Worm (Caenorhabditis elegans) whole organism, young adult: Measurements from ENCODE around the gene ins-13.

Experiments used
- B0336.3 ChIP-seq: fragments of 200-800 bp; sonication (Bioruptor generic); IDR thresholded peaks from 2 replicates; pipeline ENCODE4 v1.3.6; 2022; ENCODE audit warnings: missing genetic modification characterization, missing compliant biosample characterization
- C06A6.2 ChIP-seq: fragments of 200-800 bp; sonication (Bioruptor generic); conservative IDR thresholded peaks from 2 replicates; pipeline ENCODE4 v1.3.6; 2022; ENCODE audit warnings: missing genetic modification characterization, missing compliant biosample characterization
- F23B12.7 ChIP-seq: sonication (generic microtip); optimal IDR thresholded peaks from 2 replicates; lab custom pipeline; 2017; ENCODE audit warnings: missing genetic modification characterization, mild to moderate bottlenecking, missing compliant biosample characterization, antibody characterized with exemption, moderate library complexity; ENCODE audit not compliant: insufficient read depth
- F33H1.4 ChIP-seq: fragments of 200-800 bp; sonication (Bioruptor generic); IDR thresholded peaks from 2 replicates; pipeline ENCODE4 v1.3.6; 2022; ENCODE audit warnings: missing genetic modification reagents, missing genetic modification characterization, missing compliant biosample characterization
- F49E8.2 ChIP-seq: sonication (generic microtip); optimal IDR thresholded peaks from 3 replicates; lab custom pipeline; 2017; ENCODE audit warnings: missing genetic modification characterization, mild to moderate bottlenecking, missing compliant biosample characterization, antibody characterized with exemption, moderate library complexity; ENCODE audit not compliant: insufficient read depth
- F55B11.4 ChIP-seq: sonication (generic microtip); optimal IDR thresholded peaks from 2 replicates; lab custom pipeline; 2016; ENCODE audit warnings: missing compliant biosample characterization, missing genetic modification characterization, borderline replicate concordance; ENCODE audit not compliant: insufficient read depth
- F57A8.1 ChIP-seq: fragments of 200-800 bp; sonication (Bioruptor generic); optimal IDR thresholded peaks from 2 replicates; lab custom pipeline; 2018; ENCODE audit warnings: mild to moderate bottlenecking, missing genetic modification characterization, moderate library complexity, missing compliant biosample characterization
- K12H6.12 ChIP-seq: fragments of 200-800 bp; sonication (Bioruptor generic); optimal IDR thresholded peaks from 2 replicates; lab custom pipeline; 2018; ENCODE audit warnings: mild to moderate bottlenecking, missing genetic modification characterization, missing compliant biosample characterization
- Y67H2A.10 ChIP-seq: fragments of 200-800 bp; sonication (Bioruptor generic); conservative IDR thresholded peaks from 2 replicates; pipeline ENCODE4 v1.3.6; 2022; ENCODE audit warnings: missing genetic modification reagents, missing genetic modification characterization, missing compliant biosample characterization
- Y79H2A.3 ChIP-seq: fragments of 200-800 bp; sonication (Bioruptor generic); conservative IDR thresholded peaks from 2 replicates; pipeline ENCODE4 v1.3.6; 2022; ENCODE audit warnings: missing genetic modification reagents, missing genetic modification characterization, missing compliant biosample characterization
- ZK185.1 ChIP-seq: sonication (generic microtip); optimal IDR thresholded peaks from 2 replicates; lab custom pipeline; 2016; ENCODE audit warnings: mild to moderate bottlenecking, missing genetic modification characterization, missing compliant biosample characterization; ENCODE audit not compliant: poor library complexity, severe bottlenecking
- ama-1 ChIP-seq, 3 experiments: fragments of 150-350 bp in 1 of 3; sonication (generic microtip) in 2 of 3; optimal IDR thresholded peaks; 2 replicates each; lab custom pipeline; 2014 to 2018; ENCODE audit warnings: missing biosample characterization in 2 of 3, missing genetic modification characterization in 2 of 3, missing genetic modification reagents in 2 of 3
- aptf-2 ChIP-seq: fragments of 200-800 bp; sonication (Bioruptor generic); conservative IDR thresholded peaks from 2 replicates; pipeline ENCODE4 v1.3.6; 2022; ENCODE audit warnings: missing genetic modification reagents, missing genetic modification characterization, missing compliant biosample characterization
- attf-3 ChIP-seq: fragments of 200-800 bp; sonication (Bioruptor generic); conservative IDR thresholded peaks from 2 replicates; pipeline ENCODE4 v1.3.6; 2022; ENCODE audit warnings: missing genetic modification reagents, missing genetic modification characterization, missing compliant biosample characterization
- attf-5 ChIP-seq: fragments of 200-800 bp; sonication (Bioruptor generic); optimal IDR thresholded peaks from 2 replicates; lab custom pipeline; 2018; ENCODE audit warnings: mild to moderate bottlenecking, missing genetic modification characterization, missing compliant biosample characterization
- attf-6 ChIP-seq: fragments of 200-800 bp; sonication (Bioruptor generic); IDR thresholded peaks from 2 replicates; pipeline ENCODE4 v1.3.6; 2022; ENCODE audit warnings: missing genetic modification reagents, missing genetic modification characterization, missing compliant biosample characterization
- bed-1 ChIP-seq: fragments of 200-800 bp; sonication (Bioruptor generic); IDR thresholded peaks from 2 replicates; pipeline ENCODE4 v1.3.6; 2022; ENCODE audit warnings: missing genetic modification reagents, missing genetic modification characterization, missing compliant biosample characterization
- bed-2 ChIP-seq: fragments of 200-800 bp; sonication (Bioruptor generic); IDR thresholded peaks from 2 replicates; pipeline ENCODE4 v1.3.6; 2022; ENCODE audit warnings: missing genetic modification reagents, missing genetic modification characterization, missing compliant biosample characterization
- cebp-1 ChIP-seq, 2 experiments: fragments of 200-800 bp in 1 of 2; sonication (Bioruptor generic) in 1 of 2; sonication (generic microtip) in 1 of 2; IDR thresholded peaks in 1 of 2; optimal IDR thresholded peaks in 1 of 2; 2 replicates each; pipeline versions ENCODE4 v1.3.6 to Lab custom; 2017 to 2022; ENCODE audit warnings: missing compliant biosample characterization in 2 of 2, missing genetic modification characterization in 2 of 2, mild to moderate bottlenecking in 1 of 2, missing genetic modification reagents in 1 of 2, moderate library complexity in 1 of 2
- ceh-100 ChIP-seq: fragments of 200-800 bp; sonication (Bioruptor generic); IDR thresholded peaks from 2 replicates; pipeline ENCODE4 v1.3.6; 2022; ENCODE audit warnings: missing genetic modification reagents, missing genetic modification characterization, missing compliant biosample characterization
- ceh-27 ChIP-seq: fragments of 200-800 bp; sonication (Bioruptor generic); optimal IDR thresholded peaks from 2 replicates; lab custom pipeline; 2018; ENCODE audit warnings: mild to moderate bottlenecking, missing genetic modification characterization, moderate library complexity, missing compliant biosample characterization
- ceh-40 ChIP-seq: fragments of 200-800 bp; sonication (Bioruptor generic); IDR thresholded peaks from 2 replicates; pipeline ENCODE4 v1.3.6; 2022; ENCODE audit warnings: missing genetic modification characterization, missing compliant biosample characterization
- chd-7 ChIP-seq: sonication (generic microtip); optimal IDR thresholded peaks from 2 replicates; lab custom pipeline; 2016; ENCODE audit warnings: mild to moderate bottlenecking, missing genetic modification characterization, moderate library complexity, missing compliant biosample characterization
- dox-1 ChIP-seq: fragments of 200-800 bp; sonication (Bioruptor generic); IDR thresholded peaks from 2 replicates; pipeline ENCODE4 v1.3.6; 2022; ENCODE audit warnings: missing genetic modification reagents, missing genetic modification characterization, missing compliant biosample characterization
- efl-1 ChIP-seq: fragments of 150-350 bp; optimal IDR thresholded peaks from 2 replicates; lab custom pipeline; 2014; ENCODE audit warnings: missing biosample characterization, missing genetic modification reagents, missing genetic modification characterization
- ets-4 ChIP-seq: fragments of 200-800 bp; sonication (Bioruptor generic); optimal IDR thresholded peaks from 2 replicates; lab custom pipeline; 2018; ENCODE audit warnings: mild to moderate bottlenecking, missing genetic modification characterization, missing compliant biosample characterization
- gei-17 ChIP-seq: fragments of 200-800 bp; sonication (Bioruptor generic); optimal IDR thresholded peaks from 2 replicates; lab custom pipeline; 2018; ENCODE audit warnings: mild to moderate bottlenecking, missing genetic modification characterization, missing compliant biosample characterization
- him-1 ChIP-seq: sonication (generic microtip); optimal IDR thresholded peaks from 2 replicates; lab custom pipeline; 2016; ENCODE audit warnings: missing genotype, missing genetic modification reagents, missing genetic modification characterization, missing compliant biosample characterization
- hlh-12 ChIP-seq: sonication (generic microtip); optimal IDR thresholded peaks from 2 replicates; lab custom pipeline; 2016; ENCODE audit warnings: missing genetic modification characterization, missing compliant biosample characterization
- hmg-1.2 ChIP-seq: fragments of 200-800 bp; sonication (Bioruptor generic); IDR thresholded peaks from 2 replicates; pipeline ENCODE4 v1.3.6; 2022; ENCODE audit warnings: missing genetic modification reagents, missing genetic modification characterization, missing compliant biosample characterization
- lin-35 ChIP-seq, 3 experiments: fragments of 150-350 bp in 2 of 3; sonication (generic microtip) in 1 of 3; optimal IDR thresholded peaks; 2 replicates each; lab custom pipeline; 2014 to 2018; ENCODE audit warnings: missing biosample characterization in 3 of 3, missing genetic modification characterization in 3 of 3, missing genetic modification reagents in 3 of 3
- madf-6 ChIP-seq: fragments of 200-800 bp; sonication (Bioruptor generic); IDR thresholded peaks from 2 replicates; pipeline ENCODE4 v1.3.6; 2022; ENCODE audit warnings: missing genetic modification reagents, missing genetic modification characterization, missing compliant biosample characterization
- nhr-120 ChIP-seq: fragments of 200-800 bp; sonication (Bioruptor generic); IDR thresholded peaks from 2 replicates; pipeline ENCODE4 v1.3.6; 2022; ENCODE audit warnings: missing genetic modification characterization, missing compliant biosample characterization
- nhr-80 ChIP-seq: sonication (generic microtip); optimal IDR thresholded peaks from 2 replicates; lab custom pipeline; 2016; ENCODE audit warnings: missing genetic modification characterization, missing compliant biosample characterization
- pha-4 ChIP-seq: fragments of 150-350 bp; sonication (generic microtip); optimal IDR thresholded peaks from 2 replicates; lab custom pipeline; 2014; ENCODE audit warnings: missing biosample characterization, missing genetic modification reagents, missing genetic modification characterization
- rcor-1 ChIP-seq: fragments of 200-800 bp; sonication (Bioruptor generic); IDR thresholded peaks from 2 replicates; pipeline ENCODE4 v1.3.6; 2022; ENCODE audit warnings: missing genetic modification reagents, missing genetic modification characterization, missing compliant biosample characterization
- rec-8 ChIP-seq, 2 experiments: sonication (generic microtip); optimal IDR thresholded peaks; 2 replicates each; lab custom pipeline; 2016; ENCODE audit warnings: mild to moderate bottlenecking in 2 of 2, missing genetic modification characterization in 2 of 2, missing genetic modification reagents in 2 of 2, missing genotype in 2 of 2, missing biosample characterization in 1 of 2, missing compliant biosample characterization in 1 of 2, moderate library complexity in 1 of 2
- snpc-4 ChIP-seq, 5 experiments: fragments of 150-350 bp in 1 of 5; sonication (generic microtip) in 4 of 5; optimal IDR thresholded peaks; 2 replicates each; lab custom pipeline; 2014 to 2018; ENCODE audit warnings: missing genetic modification characterization in 5 of 5, missing biosample characterization in 3 of 5, antibody characterized with exemption in 2 of 5, mild to moderate bottlenecking in 2 of 5, missing compliant biosample characterization in 2 of 5, missing genotype in 2 of 5, moderate library complexity in 2 of 5, missing genetic modification reagents in 1 of 5
- tbp1 ChIP-seq: fragments of 200-800 bp; sonication (Bioruptor generic); optimal IDR thresholded peaks from 2 replicates; lab custom pipeline; 2018; ENCODE audit warnings: mild to moderate bottlenecking, missing genetic modification characterization, missing compliant biosample characterization
- tbx-9 ChIP-seq: sonication (generic microtip); optimal IDR thresholded peaks from 2 replicates; lab custom pipeline; 2016; ENCODE audit warnings: borderline replicate concordance, missing genetic modification characterization, inconsistent platforms, missing compliant biosample characterization
- xnd-1 ChIP-seq: sonication (generic microtip); optimal IDR thresholded peaks from 2 replicates; lab custom pipeline; 2016; ENCODE audit warnings: missing genotype, missing genetic modification reagents, missing genetic modification characterization, missing compliant biosample characterization
- zim-3 ChIP-seq: sonication (generic microtip); optimal IDR thresholded peaks from 2 replicates; lab custom pipeline; 2017; ENCODE audit warnings: mild to moderate bottlenecking, missing genetic modification characterization, moderate library complexity, missing compliant biosample characterization
- ztf-18 ChIP-seq: sonication (generic microtip); optimal IDR thresholded peaks from 2 replicates; lab custom pipeline; 2016; ENCODE audit warnings: missing genotype, mild to moderate bottlenecking, missing genetic modification characterization, missing compliant biosample characterization
- ztf-22 ChIP-seq: fragments of 200-800 bp; sonication (Bioruptor generic); optimal IDR thresholded peaks from 2 replicates; lab custom pipeline; 2018; ENCODE audit warnings: mild to moderate bottlenecking, missing genetic modification characterization, moderate library complexity, missing compliant biosample characterization

The ins-13 gene

DNA sequence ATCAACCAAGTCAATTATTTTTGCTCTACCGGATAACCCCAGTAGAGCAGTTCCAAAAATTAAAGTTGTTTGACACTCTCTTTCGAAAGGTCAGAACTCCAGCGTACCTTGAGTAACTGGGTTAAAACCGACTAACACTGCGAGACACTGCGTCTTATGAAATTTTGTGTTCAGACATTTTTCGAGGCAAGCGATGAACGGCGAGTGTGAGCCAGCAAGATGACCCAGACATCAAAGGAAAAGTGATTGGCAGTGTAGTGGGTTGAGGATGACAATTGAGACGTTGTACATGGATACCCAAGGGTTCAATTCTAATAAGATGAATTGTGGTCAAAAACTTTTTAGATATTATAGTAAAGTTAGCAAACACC, 534 bp downstream of the ins-13 start (continued):
- TF ChIP-seq F49E8.2 (tag; lab: Kevin White, UChicago) (no peak), rec-8 (tag; optimal IDR thresholded peaks at IDR 0.05; lab: Kevin White, UChicago) (no peak), ztf-18 (tag; lab: Kevin White, UChicago) (no peak), rcor-1 (GFP tag; lab: Robert Waterston, UW) (peak; percentile 31; the same call in 1 of the 2 replicates), F33H1.4 (GFP tag; lab: Robert Waterston, UW) (no peak), ceh-40 (no peak), ama-1 (optimal IDR thresholded peaks at IDR 0.05; lab: Kevin White, UChicago) (peak; percentile 98), ama-1 (GFP tag; optimal IDR thresholded peaks at IDR 0.05; lab: Kevin White, UChicago) (no peak), dox-1 (GFP tag; lab: Robert Waterston, UW) (peak; percentile 14; the same call in 1 of the 2 replicates), K12H6.12 (tag; lab: Kevin White, UChicago) (no peak), ceh-27 (peak; percentile 50), pha-4 (tag; lab: Kevin White, UChicago) (peak; percentile 92), B0336.3 (peak; percentile 54; the same call in 1 of the 2 replicates), cebp-1 (GFP tag; IDR thresholded peaks at IDR 0.05; lab: Robert Waterston, UW) (peak; percentile 64), cebp-1 (tag; optimal IDR thresholded peaks at IDR 0.05; lab: Kevin White, UChicago) (peak; percentile 60), xnd-1 (tag; lab: Kevin White, UChicago) (no peak), hmg-1.2 (peak; percentile 53), madf-6 (GFP tag; lab: Robert Waterston, UW) (peak; percentile 30; the same call in 1 of the 2 replicates), bed-2 (GFP tag; lab: Robert Waterston, UW) (no peak), ZK185.1 (tag; lab: Kevin White, UChicago) (peak; percentile 18), attf-5 (GFP tag; lab: Kevin White, UChicago) (peak; percentile 34), him-1 (no peak), ets-4 (GFP tag; lab: Kevin White, UChicago) (peak; percentile 33), F57A8.1 (GFP tag; lab: Kevin White, UChicago) (no peak), attf-3 (GFP tag; lab: Robert Waterston, UW) (peak; percentile 49), F23B12.7 (tag; lab: Kevin White, UChicago) (peak; percentile 25), snpc-4 (GFP tag; optimal IDR thresholded peaks at IDR 0.05; lab: Kevin White, UChicago) (peak; percentile 93), snpc-4 (tag; optimal IDR thresholded peaks at IDR 0.05; lab: Kevin White, UChicago) (peak; percentile 98 to 99 (median 98)), nhr-80 (peak; percentile 11), attf-6 (GFP tag; lab: Robert Waterston, UW) (peak; percentile 98), tbp1 (GFP tag; lab: Kevin White, UChicago) (peak; percentile 74), Y79H2A.3 (GFP tag; lab: Robert Waterston, UW) (no peak), ztf-22 (peak; percentile 50)
- TF ChIP-seq, all 124 proteins: peak for 31

DNA sequence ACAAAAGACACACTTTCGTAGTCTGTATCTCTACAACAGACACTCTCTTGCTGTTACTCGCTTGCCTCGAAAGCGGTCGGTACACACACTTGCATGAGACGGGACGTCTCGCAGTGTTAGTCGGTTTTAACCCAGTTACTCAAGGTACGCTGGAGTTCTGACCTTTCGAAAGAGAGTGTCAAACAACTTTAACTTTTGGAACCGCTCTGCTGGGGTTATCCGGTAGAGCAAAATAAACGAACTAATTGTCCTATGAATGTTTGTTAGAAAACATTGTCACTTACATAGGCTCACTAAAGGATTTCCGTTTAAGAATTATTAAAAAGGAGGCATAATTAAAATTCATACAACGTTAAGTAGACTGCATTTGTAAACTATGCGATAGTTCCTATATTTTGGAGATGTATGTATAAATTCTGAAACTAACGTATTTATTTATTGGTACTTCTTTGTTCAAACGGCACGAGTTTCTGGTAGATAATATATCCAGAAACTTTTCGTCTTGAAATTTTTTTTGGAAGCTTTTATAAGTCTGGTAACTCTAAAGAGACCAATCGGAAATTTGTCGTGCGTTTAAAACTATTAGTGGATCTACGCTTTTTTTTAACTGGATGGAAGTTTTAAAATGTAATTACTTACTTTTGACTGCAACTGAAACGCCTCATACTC, 1.1 kb downstream of the ins-13 start:
- TF ChIP-seq Y79H2A.3 (GFP tag; lab: Robert Waterston, UW) (peak; percentile 68; the same call in 1 of the 2 replicates), Y67H2A.10 (GFP tag; lab: Robert Waterston, UW) (peak; percentile 73), efl-1 (GFP tag; lab: Kevin White, UChicago) (peak; percentile 47), bed-1 (GFP tag; lab: Robert Waterston, UW) (0 out of 2 replicates have a peak, but pooled peaks have one; percentile 47), aptf-2 (peak; percentile 72; the same call in 1 of the 2 replicates), zim-3 (tag; lab: Kevin White, UChicago) (peak; percentile 91), F55B11.4 (tag; lab: Kevin White, UChicago) (no peak), gei-17 (GFP tag; lab: Kevin White, UChicago) (peak; percentile 91), hlh-12 (tag; lab: Kevin White, UChicago) (peak; percentile 39), lin-35 (GFP tag; optimal IDR thresholded peaks at IDR 0.05; lab: Kevin White, UChicago) (peak in 2 of 3 experiments; percentile 73 to 91), tbx-9 (no peak), ceh-100 (GFP tag; lab: Robert Waterston, UW) (peak; percentile 84), chd-7 (tag; lab: Kevin White, UChicago) (peak; percentile 97), K12H6.12 (tag; lab: Kevin White, UChicago) (peak; percentile 98), nhr-120 (GFP tag; lab: Robert Waterston, UW) (0 out of 2 replicates have a peak, but pooled peaks have one; percentile 35), C06A6.2 (GFP tag; lab: Robert Waterston, UW) (peak; percentile 96), ceh-40 (0 out of 2 replicates have a peak, but pooled peaks have one; percentile 79)
